Worm (Caenorhabditis elegans) whole organism, late embryonic: ENCODE measurements around the gene glb-15.

Experiments
- F13H6.1 ChIP-seq: sonication (generic microtip); optimal IDR thresholded peaks from 2 replicates; lab custom pipeline; 2016; ENCODE audit warnings: missing genetic modification characterization, missing compliant biosample characterization
- K02D7.2 ChIP-seq: sonication (generic microtip); optimal IDR thresholded peaks from 2 replicates; lab custom pipeline; 2017; ENCODE audit warnings: mild to moderate bottlenecking, missing genetic modification characterization, missing compliant biosample characterization
- K09A11.1 ChIP-seq: sonication (generic microtip); optimal IDR thresholded peaks from 2 replicates; lab custom pipeline; 2017; ENCODE audit warnings: antibody characterized with exemption, mild to moderate bottlenecking, missing genetic modification characterization, missing compliant biosample characterization; ENCODE audit not compliant: insufficient read depth
- ahr-1 ChIP-seq: sonication (generic microtip); optimal IDR thresholded peaks from 2 replicates; lab custom pipeline; 2016; ENCODE audit warnings: missing genetic modification characterization, missing compliant biosample characterization
- ceh-2 ChIP-seq: sonication (generic microtip); optimal IDR thresholded peaks from 2 replicates; lab custom pipeline; 2016; ENCODE audit warnings: missing genotype, missing genetic modification characterization, missing compliant biosample characterization
- ceh-22 ChIP-seq: sonication (generic microtip); optimal IDR thresholded peaks from 2 replicates; lab custom pipeline; 2017; ENCODE audit warnings: missing biosample characterization, missing genetic modification characterization
- ceh-24 ChIP-seq: sonication (generic microtip); optimal IDR thresholded peaks from 2 replicates; lab custom pipeline; 2016; ENCODE audit warnings: mild to moderate bottlenecking, missing genetic modification characterization, missing compliant biosample characterization
- ceh-30 ChIP-seq: fragments of 150-350 bp; optimal IDR thresholded peaks from 2 replicates; lab custom pipeline; 2014; ENCODE audit warnings: missing biosample characterization, missing genetic modification characterization
- ceh-31 ChIP-seq: sonication (generic microtip); optimal IDR thresholded peaks from 2 replicates; lab custom pipeline; 2016; ENCODE audit warnings: missing genetic modification characterization, missing compliant biosample characterization
- ceh-34 ChIP-seq: sonication (generic microtip); optimal IDR thresholded peaks from 2 replicates; lab custom pipeline; 2016; ENCODE audit warnings: mild to moderate bottlenecking, missing genetic modification characterization, missing compliant biosample characterization
- ceh-48 ChIP-seq: sonication (generic microtip); optimal IDR thresholded peaks from 2 replicates; lab custom pipeline; 2016; ENCODE audit warnings: missing genetic modification characterization, inconsistent platforms, missing compliant biosample characterization
- ceh-6 ChIP-seq: fragments of 200-800 bp; sonication (Bioruptor generic); optimal IDR thresholded peaks from 2 replicates; lab custom pipeline; 2018; ENCODE audit warnings: mild to moderate bottlenecking, missing genetic modification characterization, missing compliant biosample characterization
- ceh-9 ChIP-seq: sonication (generic microtip); optimal IDR thresholded peaks from 2 replicates; lab custom pipeline; 2016; ENCODE audit warnings: mild to moderate bottlenecking, missing genetic modification characterization, inconsistent platforms, missing compliant biosample characterization
- che-1 ChIP-seq: sonication (generic microtip); optimal IDR thresholded peaks from 2 replicates; lab custom pipeline; 2016; ENCODE audit warnings: mild to moderate bottlenecking, missing genetic modification characterization, missing compliant biosample characterization
- dmd-4 ChIP-seq: sonication (generic microtip); optimal IDR thresholded peaks from 2 replicates; lab custom pipeline; 2016; ENCODE audit warnings: borderline replicate concordance, missing genetic modification characterization, missing compliant biosample characterization
- dve-1 ChIP-seq: sonication (generic microtip); optimal IDR thresholded peaks from 2 replicates; lab custom pipeline; 2017; ENCODE audit warnings: antibody characterized with exemption, mild to moderate bottlenecking, missing genetic modification characterization, missing compliant biosample characterization
- elt-2 ChIP-seq: sonication (generic microtip); optimal IDR thresholded peaks from 2 replicates; lab custom pipeline; 2016; ENCODE audit warnings: missing genetic modification reagents, missing genetic modification characterization, missing compliant biosample characterization
- eyg-1 ChIP-seq: sonication (generic microtip); optimal IDR thresholded peaks from 2 replicates; lab custom pipeline; 2016; ENCODE audit warnings: missing genotype, missing genetic modification characterization, missing compliant biosample characterization
- fax-1 ChIP-seq: sonication (generic microtip); optimal IDR thresholded peaks from 2 replicates; lab custom pipeline; 2016; ENCODE audit warnings: missing genotype, missing genetic modification characterization, missing compliant biosample characterization
- gmeb-2 ChIP-seq: sonication (generic microtip); optimal IDR thresholded peaks from 2 replicates; lab custom pipeline; 2016; ENCODE audit warnings: missing genetic modification characterization, inconsistent platforms, missing compliant biosample characterization
- hlh-13 ChIP-seq: fragments of 200-800 bp; sonication (Bioruptor generic); optimal IDR thresholded peaks from 2 replicates; lab custom pipeline; 2018; ENCODE audit warnings: mild to moderate bottlenecking, missing genetic modification characterization, missing compliant biosample characterization
- hlh-30 ChIP-seq: sonication (generic microtip); optimal IDR thresholded peaks from 2 replicates; lab custom pipeline; 2017; ENCODE audit warnings: antibody characterized with exemption, missing genetic modification characterization, missing compliant biosample characterization; ENCODE audit not compliant: insufficient read depth
- hlh-6 ChIP-seq: sonication (generic microtip); optimal IDR thresholded peaks from 2 replicates; lab custom pipeline; 2016; ENCODE audit warnings: missing genotype, missing genetic modification characterization, missing compliant biosample characterization
- hlh-8 ChIP-seq: sonication (generic microtip); optimal IDR thresholded peaks from 2 replicates; lab custom pipeline; 2016; ENCODE audit warnings: missing genotype, missing genetic modification characterization, missing compliant biosample characterization
- lim-6 ChIP-seq: sonication (generic microtip); optimal IDR thresholded peaks from 2 replicates; lab custom pipeline; 2016; ENCODE audit warnings: missing genetic modification characterization, missing compliant biosample characterization
- madf-2 ChIP-seq: sonication (generic microtip); optimal IDR thresholded peaks from 2 replicates; lab custom pipeline; 2017; ENCODE audit warnings: missing genetic modification characterization, missing compliant biosample characterization
- nhr-11 ChIP-seq: fragments of 150-350 bp; optimal IDR thresholded peaks from 2 replicates; lab custom pipeline; 2014; ENCODE audit warnings: missing biosample characterization, missing genetic modification characterization
- nhr-232 ChIP-seq: sonication (generic microtip); optimal IDR thresholded peaks from 2 replicates; lab custom pipeline; 2016; ENCODE audit warnings: missing genetic modification characterization, missing compliant biosample characterization
- odd-2 ChIP-seq: sonication (generic microtip); optimal IDR thresholded peaks from 2 replicates; lab custom pipeline; 2017; ENCODE audit warnings: antibody characterized with exemption, mild to moderate bottlenecking, missing genetic modification characterization, missing compliant biosample characterization
- pat-9 ChIP-seq: fragments of 200-800 bp; sonication (Bioruptor generic); optimal IDR thresholded peaks from 2 replicates; lab custom pipeline; 2018; ENCODE audit warnings: mild to moderate bottlenecking, missing genetic modification characterization, moderate library complexity, missing compliant biosample characterization
- pqm-1 ChIP-seq: sonication (generic microtip); optimal IDR thresholded peaks from 2 replicates; lab custom pipeline; 2016; ENCODE audit warnings: missing genetic modification characterization, missing compliant biosample characterization
- rnt-1 ChIP-seq: sonication (generic microtip); optimal IDR thresholded peaks from 2 replicates; lab custom pipeline; 2016; ENCODE audit warnings: missing genetic modification characterization, missing compliant biosample characterization
- sox-4 ChIP-seq: sonication (generic microtip); optimal IDR thresholded peaks from 2 replicates; lab custom pipeline; 2017; ENCODE audit warnings: mild to moderate bottlenecking, missing genetic modification characterization, inconsistent platforms, missing compliant biosample characterization
- tbx-7 ChIP-seq: sonication (generic microtip); optimal IDR thresholded peaks from 2 replicates; lab custom pipeline; 2016; ENCODE audit warnings: missing genotype, missing genetic modification characterization, missing compliant biosample characterization
- unc-3 ChIP-seq, 2 experiments: fragments of 200-800 bp in 1 of 2; sonication (Bioruptor generic) in 1 of 2; sonication (generic microtip) in 1 of 2; conservative IDR thresholded peaks in 1 of 2; optimal IDR thresholded peaks in 1 of 2; 2 replicates each; pipeline versions ENCODE4 v1.3.6 to Lab custom; 2016 to 2022; ENCODE audit warnings: missing compliant biosample characterization in 2 of 2, missing genetic modification characterization in 2 of 2, missing genetic modification reagents in 1 of 2
- unc-55 ChIP-seq: sonication (generic microtip); optimal IDR thresholded peaks from 2 replicates; lab custom pipeline; 2017; ENCODE audit warnings: missing biosample characterization, missing genetic modification reagents, missing genetic modification characterization
- ztf-16 ChIP-seq: sonication (generic microtip); optimal IDR thresholded peaks from 2 replicates; lab custom pipeline; 2017; ENCODE audit warnings: missing genetic modification characterization, missing compliant biosample characterization

Gene glb-15

ce11 chrV:11653095-11653494 lies 35.0 kb upstream of the glb-15 start:
- TF ChIP-seq ceh-34 (no peak), nhr-232 (tag; lab: Kevin White, UChicago) (no peak), hlh-6 (tag; lab: Kevin White, UChicago) (no peak), unc-3 (GFP tag; conservative IDR thresholded peaks at IDR 0.05; lab: Robert Waterston, UW) (no peak), unc-3 (tag; optimal IDR thresholded peaks at IDR 0.05; lab: Kevin White, UChicago) (no peak), tbx-7 (tag; lab: Kevin White, UChicago) (no peak), odd-2 (tag; lab: Kevin White, UChicago) (no peak), ceh-9 (tag; lab: Kevin White, UChicago) (no peak)

- no peak for TF ChIP-seq elt-2 (tag; lab: Kevin White, UChicago)
- no peak for TF ChIP-seq pat-9 (tag; lab: Kevin White, UChicago)
- TF ChIP-seq hlh-30, result no peak
- no peak for TF ChIP-seq pqm-1 (tag; lab: Kevin White, UChicago)
- TF ChIP-seq hlh-6 (tag; lab: Kevin White, UChicago), result no peak
Observed at ce11 chrV:11650720-11651119, 32.6 kb upstream of the glb-15 start, which contains the start of gene zip-10. zip-10 (minus strand) TSS chrV:11650762.

ce11 chrV:11649254-11649653 lies 31.2 kb upstream of the glb-15 start:
- no peak for TF ChIP-seq ceh-34
- TF ChIP-seq ceh-30 (tag; lab: Kevin White, UChicago), result no peak
- no peak for TF ChIP-seq hlh-13 (GFP tag; lab: Kevin White, UChicago)
- no peak for TF ChIP-seq ceh-2 (tag; lab: Kevin White, UChicago)
- TF ChIP-seq fax-1 (tag; lab: Kevin White, UChicago), result no peak
- no peak for TF ChIP-seq ceh-6 (GFP tag; lab: Kevin White, UChicago)
- no peak for TF ChIP-seq ceh-22
- TF ChIP-seq ceh-31 (tag; lab: Kevin White, UChicago), result no peak
- TF ChIP-seq K09A11.1 (tag; lab: Kevin White, UChicago), result no peak
- no peak for TF ChIP-seq rnt-1 (tag; lab: Kevin White, UChicago)
- TF ChIP-seq hlh-30, result no peak
- TF ChIP-seq eyg-1 (tag; lab: Kevin White, UChicago), result no peak
- no peak for TF ChIP-seq ceh-48
- no peak for TF ChIP-seq hlh-8 (tag; lab: Kevin White, UChicago)
- no peak for TF ChIP-seq dmd-4 (tag; lab: Kevin White, UChicago)
- TF ChIP-seq dve-1 (tag; lab: Kevin White, UChicago), result no peak
- TF ChIP-seq K02D7.2 (tag; lab: Kevin White, UChicago), result no peak
- TF ChIP-seq unc-55 (GFP tag; lab: Kevin White, UChicago), result no peak
- no peak for TF ChIP-seq ztf-16 (tag; lab: Kevin White, UChicago)
- no peak for TF ChIP-seq sox-4 (tag; lab: Kevin White, UChicago)

- TF ChIP-seq elt-2 (tag; lab: Kevin White, UChicago) (no peak), nhr-11 (tag; lab: Kevin White, UChicago) (no peak), ztf-16 (tag; lab: Kevin White, UChicago) (no peak), ceh-30 (tag; lab: Kevin White, UChicago) (no peak), ceh-2 (tag; lab: Kevin White, UChicago) (no peak), rnt-1 (tag; lab: Kevin White, UChicago) (no peak), lim-6 (tag; lab: Kevin White, UChicago) (no peak), che-1 (tag; lab: Kevin White, UChicago) (no peak), gmeb-2 (tag; lab: Kevin White, UChicago) (no peak), unc-3 (GFP tag; conservative IDR thresholded peaks at IDR 0.05; lab: Robert Waterston, UW) (no peak), unc-3 (tag; optimal IDR thresholded peaks at IDR 0.05; lab: Kevin White, UChicago) (no peak), F13H6.1 (tag; lab: Kevin White, UChicago) (no peak), ceh-24 (tag; lab: Kevin White, UChicago) (no peak), ceh-48 (no peak), madf-2 (no peak), ahr-1 (no peak), hlh-13 (GFP tag; lab: Kevin White, UChicago) (no peak)
Observed at ce11 chrV:11648435-11648834, 30.4 kb upstream of the glb-15 start.
